Worm (Caenorhabditis elegans): ENCODE results near the gene clec-117.

The clec-117 gene

DNA sequence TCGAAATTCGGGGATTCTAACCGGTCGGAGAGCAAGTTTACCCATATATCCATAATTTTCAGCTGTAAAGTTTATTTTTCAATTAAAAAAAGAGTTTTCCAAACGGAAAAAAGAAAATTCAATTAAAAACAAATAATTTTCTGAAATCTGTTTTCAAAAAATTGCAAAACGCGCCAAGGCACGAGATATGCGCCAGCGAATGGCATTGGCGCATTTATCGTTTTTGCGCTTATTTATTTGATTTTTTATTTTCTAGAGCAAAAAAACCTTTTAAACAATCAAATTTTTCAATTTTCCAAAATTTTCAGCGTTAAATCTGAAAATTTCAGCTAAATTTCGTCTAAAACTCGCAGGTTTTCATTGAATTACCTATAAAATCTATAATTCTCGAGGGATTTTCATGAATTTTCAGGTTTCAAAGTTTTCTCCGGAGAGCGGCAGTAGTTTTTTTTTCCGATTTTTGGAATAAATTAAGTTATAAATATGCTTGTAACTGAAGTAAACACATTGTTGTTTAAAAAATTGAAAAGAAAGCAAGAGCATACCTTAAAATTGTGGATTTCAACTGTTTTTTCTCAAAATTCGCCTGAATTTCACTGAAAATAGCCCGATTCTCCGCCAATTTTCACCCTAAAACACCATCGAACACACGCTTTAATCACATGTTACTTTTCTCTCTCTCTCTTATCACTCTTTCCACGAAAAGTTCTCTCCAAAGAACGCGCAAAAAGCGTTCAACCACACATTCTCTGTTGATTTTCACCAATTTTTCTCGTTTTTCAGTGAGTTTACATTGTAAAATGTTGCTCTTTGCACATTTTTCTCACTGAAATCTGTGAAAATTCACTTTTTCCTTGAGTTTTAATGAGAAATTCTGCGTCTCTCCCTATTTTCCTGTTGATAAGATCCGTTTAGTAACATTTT lies 10.9 kb downstream of the clec-117 start, which contains the start of gene B0432.10 (continued):
- TF ChIP-seq C04F5.9 (tag; optimal IDR thresholded peaks at IDR 0.05) (peak; percentile 65), rnt-1 (tag; optimal IDR thresholded peaks at IDR 0.05) (peak; percentile 89), unc-62 (GFP tag; optimal IDR thresholded peaks at IDR 0.05) (no peak), C16A3.4 (tag; optimal IDR thresholded peaks at IDR 0.05) (peak; percentile 85), mep-1 (tag; optimal IDR thresholded peaks at IDR 0.05) (peak; percentile 99), nhr-77 (tag; optimal IDR thresholded peaks at IDR 0.05) (peak; percentile 38), C34B4.2 (tag; optimal IDR thresholded peaks at IDR 0.05) (no peak), snpc-4 (tag; optimal IDR thresholded peaks at IDR 0.05) (peak; percentile 84), lin-15B (tag; optimal IDR thresholded peaks at IDR 0.05) (peak; percentile 82), nhr-12 (tag; optimal IDR thresholded peaks at IDR 0.05) (no peak), ceh-88 (GFP tag; IDR thresholded peaks at IDR 0.05) (0 out of 2 replicates have a peak, but pooled peaks have one; percentile 23), jun-1 (tag; optimal IDR thresholded peaks at IDR 0.05) (peak; percentile 82), vab-15 (tag; optimal IDR thresholded peaks at IDR 0.05) (no peak), dsc-1 (tag; optimal IDR thresholded peaks at IDR 0.05) (peak; percentile 88), egl-27 (tag; optimal IDR thresholded peaks at IDR 0.05) (no peak), sptf-1 (tag; optimal IDR thresholded peaks at IDR 0.05) (no peak), pqm-1 (tag; optimal IDR thresholded peaks at IDR 0.05) (no peak), alr-1 (tag; optimal IDR thresholded peaks at IDR 0.05; ENCODE audit: borderline replicate concordance) (no peak), nhr-237 (tag; optimal IDR thresholded peaks at IDR 0.05) (peak; percentile 53), lin-39 (tag; optimal IDR thresholded peaks at IDR 0.05) (peak; percentile 88), zip-4 (GFP tag; optimal IDR thresholded peaks at IDR 0.05) (peak; percentile 55), elt-2 (tag; optimal IDR thresholded peaks at IDR 0.05) (peak; percentile 52), aha-1 (tag; optimal IDR thresholded peaks at IDR 0.05) (peak; percentile 32), tbx-2 (tag; optimal IDR thresholded peaks at IDR 0.05) (peak; percentile 87), mdl-1 (tag; optimal IDR thresholded peaks at IDR 0.05) (peak in 1 of 2 experiments; percentile 72), skn-1 (tag; optimal IDR thresholded peaks at IDR 0.05) (peak; percentile 95), nhr-85 (tag) (peak; percentile 90), nhr-20 (tag; optimal IDR thresholded peaks at IDR 0.05) (peak; percentile 89), hlh-17 (GFP tag; optimal IDR thresholded peaks at IDR 0.05; ENCODE audit: borderline replicate concordance) (no peak), elt-3 (tag; optimal IDR thresholded peaks at IDR 0.05) (peak in 2 of 6 experiments; percentile 68 to 92), hpl-2 (GFP tag; optimal IDR thresholded peaks at IDR 0.05) (no peak), blmp-1 (tag; optimal IDR thresholded peaks at IDR 0.05) (peak; percentile 77), nhr-19 (GFP tag; conservative IDR thresholded peaks at IDR 0.05) (peak; percentile 91), unc-86 (tag; optimal IDR thresholded peaks at IDR 0.05) (peak; percentile 78), ets-5 (GFP tag; IDR thresholded peaks at IDR 0.05) (no peak), mab-9 (GFP tag; IDR thresholded peaks at IDR 0.05) (peak; percentile 82), isw-1 (GFP tag; IDR thresholded peaks at IDR 0.05) (peak; percentile 82), nhr-76 (tag; optimal IDR thresholded peaks at IDR 0.05) (no peak), swsn-7 (tag; optimal IDR thresholded peaks at IDR 0.05) (peak; percentile 89), zag-1 (tag; optimal IDR thresholded peaks at IDR 0.05) (no peak), tlp-1 (tag; optimal IDR thresholded peaks at IDR 0.05) (no peak), pag-3 (tag; optimal IDR thresholded peaks at IDR 0.05; ENCODE audit: borderline replicate concordance, insufficient read depth) (no peak), ceh-90 (tag; optimal IDR thresholded peaks at IDR 0.05) (peak; percentile 43), grh-1 (GFP tag; IDR thresholded peaks at IDR 0.05) (peak; percentile 77), lin-13 (GFP tag; optimal IDR thresholded peaks at IDR 0.05) (peak; percentile 85), nhr-47 (tag; optimal IDR thresholded peaks at IDR 0.05) (peak; percentile 92), Y116A8C.19 (tag; optimal IDR thresholded peaks at IDR 0.05; ENCODE audit: borderline replicate concordance) (no peak), snu-23 (GFP tag; optimal IDR thresholded peaks at IDR 0.05) (peak; percentile 93), aly-2 (tag; optimal IDR thresholded peaks at IDR 0.05) (peak; percentile 23), fkh-4 (tag; optimal IDR thresholded peaks at IDR 0.05; ENCODE audit: borderline replicate concordance) (no peak), fkh-8 (tag; optimal IDR thresholded peaks at IDR 0.05) (peak; percentile 80)

Measured in whole organism, L1 larva.